Fruit fly (Drosophila melanogaster) whole organism, embryonic: ENCODE results near the gene Cog1.

Experiments used
- CG10267 ChIP-seq: fragments of 200-800 bp; sonication (Bioruptor generic); optimal IDR thresholded peaks from 2 replicates; lab custom pipeline; 2018; ENCODE audit warnings: missing biosample characterization, mild to moderate bottlenecking, missing genetic modification characterization, moderate library complexity
- CG10431 ChIP-seq: fragments of 200-800 bp; sonication (Bioruptor generic); optimal IDR thresholded peaks from 3 replicates; lab custom pipeline; 2018; ENCODE audit warnings: missing biosample characterization, mild to moderate bottlenecking, missing genetic modification characterization
- CG11456 ChIP-seq: fragments of 200-800 bp; sonication (Bioruptor generic); IDR thresholded peaks from 3 replicates; pipeline ENCODE4 v1.3.6; 2022; ENCODE audit warnings: missing biosample characterization, missing genetic modification characterization
- CG13775 ChIP-seq: fragments of 200-800 bp; sonication (Bioruptor generic); optimal IDR thresholded peaks from 3 replicates; lab custom pipeline; 2017; ENCODE audit warnings: missing biosample characterization, mild to moderate bottlenecking, missing genetic modification characterization
- CG17361 ChIP-seq: fragments of 200-800 bp; sonication (Bioruptor generic); IDR thresholded peaks from 3 replicates; pipeline ENCODE4 v1.3.6; 2022; ENCODE audit warnings: missing biosample characterization, missing genetic modification characterization
- CG2116 ChIP-seq: fragments of 200-800 bp; sonication (Bioruptor generic); optimal IDR thresholded peaks from 3 replicates; lab custom pipeline; 2018; ENCODE audit warnings: missing biosample characterization, mild to moderate bottlenecking, missing genetic modification characterization
- CG30403 ChIP-seq: fragments of 200-800 bp; sonication (Bioruptor generic); optimal IDR thresholded peaks from 3 replicates; lab custom pipeline; 2016; ENCODE audit warnings: missing biosample characterization, missing genetic modification characterization
- CG31365 ChIP-seq: fragments of 200-800 bp; sonication (Bioruptor generic); optimal IDR thresholded peaks from 2 replicates; lab custom pipeline; 2018; ENCODE audit warnings: missing biosample characterization, mild to moderate bottlenecking, missing genetic modification characterization
- CG32772 ChIP-seq: fragments of 200-800 bp; sonication (Bioruptor generic); IDR thresholded peaks from 2 replicates; pipeline ENCODE4 v1.3.6; 2022; ENCODE audit warnings: missing biosample characterization, missing genetic modification characterization
- CG42726 ChIP-seq: fragments of 200-800 bp; sonication (Bioruptor generic); IDR thresholded peaks from 2 replicates; pipeline ENCODE4 v1.3.6; 2022; ENCODE audit warnings: missing biosample characterization, missing genetic modification characterization; ENCODE audit not compliant: partially characterized antibody
- CG4707 ChIP-seq: fragments of 200-800 bp; sonication (Bioruptor generic); optimal IDR thresholded peaks from 2 replicates; lab custom pipeline; 2018; ENCODE audit warnings: missing biosample characterization, mild to moderate bottlenecking, missing genetic modification characterization, moderate library complexity
- CG4854 ChIP-seq: fragments of 200-800 bp; sonication (Bioruptor generic); optimal IDR thresholded peaks from 2 replicates; lab custom pipeline; 2016; ENCODE audit warnings: missing biosample characterization, missing genetic modification characterization, inconsistent platforms
- CG6654 ChIP-seq: fragments of 200-800 bp; sonication (Bioruptor generic); optimal IDR thresholded peaks from 2 replicates; lab custom pipeline; 2017; ENCODE audit warnings: missing biosample characterization, mild to moderate bottlenecking, missing genetic modification characterization
- CG6689 ChIP-seq: fragments of 200-800 bp; sonication (Bioruptor generic); IDR thresholded peaks from 2 replicates; pipeline ENCODE4 v1.3.6; 2022; ENCODE audit warnings: missing biosample characterization, missing genetic modification characterization
- CG6854 ChIP-seq: fragments of 200-800 bp; sonication (Bioruptor generic); optimal IDR thresholded peaks from 3 replicates; lab custom pipeline; 2017; ENCODE audit warnings: missing biosample characterization, mild to moderate bottlenecking, missing genetic modification characterization
- CG8359 ChIP-seq: fragments of 200-800 bp; sonication (Bioruptor generic); optimal IDR thresholded peaks from 2 replicates; lab custom pipeline; 2017; ENCODE audit warnings: missing biosample characterization, mild to moderate bottlenecking, missing genetic modification characterization, borderline replicate concordance
- CG9727 ChIP-seq: fragments of 200-800 bp; sonication (Bioruptor generic); optimal IDR thresholded peaks from 3 replicates; lab custom pipeline; 2017; ENCODE audit warnings: missing biosample characterization, mild to moderate bottlenecking, missing genetic modification characterization
- CG9817 ChIP-seq: fragments of 200-800 bp; sonication (Bioruptor generic); optimal IDR thresholded peaks from 2 replicates; lab custom pipeline; 2018; ENCODE audit warnings: missing biosample characterization, mild to moderate bottlenecking, missing genetic modification characterization, moderate library complexity
- Drgx ChIP-seq: fragments of 200-800 bp; sonication (Bioruptor generic); IDR thresholded peaks from 2 replicates; pipeline ENCODE4 v1.3.6; 2022; ENCODE audit warnings: missing biosample characterization, missing genetic modification characterization
- HLH4C ChIP-seq: fragments of 200-800 bp; sonication (Bioruptor generic); IDR thresholded peaks from 3 replicates; pipeline ENCODE4 v1.3.6; 2022; ENCODE audit warnings: missing biosample characterization, missing genetic modification characterization; ENCODE audit not compliant: partially characterized antibody
- Hr51 ChIP-seq, 2 experiments: fragments of 200-800 bp; sonication (Bioruptor generic); optimal IDR thresholded peaks; 2 replicates in 1 of 2; 3 replicates in 1 of 2; lab custom pipeline; 2016 to 2018; ENCODE audit warnings: missing biosample characterization in 2 of 2, missing genetic modification characterization in 2 of 2, mild to moderate bottlenecking in 1 of 2, moderate library complexity in 1 of 2
- Kr ChIP-seq: fragments of 200-800 bp; sonication (Bioruptor generic); optimal IDR thresholded peaks from 2 replicates; lab custom pipeline; 2017; ENCODE audit warnings: missing biosample characterization, mild to moderate bottlenecking, missing genetic modification characterization
- MTF-1 ChIP-seq: fragments of 200-800 bp; sonication (Bioruptor generic); optimal IDR thresholded peaks from 2 replicates; lab custom pipeline; 2018; ENCODE audit warnings: missing biosample characterization, mild to moderate bottlenecking, missing genetic modification characterization, borderline replicate concordance
- Mes4 ChIP-seq: fragments of 200-800 bp; sonication (Bioruptor generic); optimal IDR thresholded peaks from 2 replicates; lab custom pipeline; 2016; ENCODE audit warnings: missing biosample characterization, missing genetic modification characterization
- Rfx ChIP-seq: fragments of 200-800 bp; sonication (Bioruptor generic); IDR thresholded peaks from 2 replicates; pipeline ENCODE4 v1.3.6; 2022; ENCODE audit warnings: missing biosample characterization, missing genetic modification characterization
- Tbp ChIP-seq: fragments of >200 bp; optimal IDR thresholded peaks from 2 replicates; lab custom pipeline; 2018; ENCODE audit warnings: missing biosample characterization, missing genetic modification characterization
- bab2 ChIP-seq: fragments of 200-800 bp; sonication (Bioruptor generic); optimal IDR thresholded peaks from 2 replicates; lab custom pipeline; 2016; ENCODE audit warnings: missing biosample characterization, missing genetic modification characterization
- cato ChIP-seq: fragments of 200-800 bp; sonication (Bioruptor generic); optimal IDR thresholded peaks from 2 replicates; lab custom pipeline; 2016; ENCODE audit warnings: missing biosample characterization, missing genetic modification characterization, borderline replicate concordance
- dm ChIP-seq: fragments of 200-800 bp; sonication (Bioruptor generic); optimal IDR thresholded peaks from 3 replicates; lab custom pipeline; 2016; ENCODE audit warnings: missing biosample characterization, missing genetic modification characterization
- eyg ChIP-seq: fragments of 200-800 bp; sonication (Bioruptor generic); optimal IDR thresholded peaks from 3 replicates; lab custom pipeline; 2016; ENCODE audit warnings: missing biosample characterization, missing genetic modification characterization
- ftz-f1 ChIP-seq: fragments of 200-800 bp; sonication (Bioruptor generic); optimal IDR thresholded peaks from 2 replicates; lab custom pipeline; 2016; ENCODE audit warnings: missing biosample characterization, missing genetic modification characterization
- fu2 ChIP-seq: fragments of 200-800 bp; sonication (Bioruptor generic); optimal IDR thresholded peaks from 2 replicates; lab custom pipeline; 2016; ENCODE audit warnings: missing biosample characterization, missing genetic modification characterization
- gcm2 ChIP-seq: fragments of 200-800 bp; sonication (Bioruptor generic); optimal IDR thresholded peaks from 2 replicates; lab custom pipeline; 2016; ENCODE audit warnings: missing biosample characterization, missing genetic modification characterization
- gfzf ChIP-seq: fragments of 200-800 bp; sonication (Bioruptor generic); optimal IDR thresholded peaks from 2 replicates; lab custom pipeline; 2016; ENCODE audit warnings: missing biosample characterization, mild to moderate bottlenecking, missing genetic modification characterization, moderate library complexity
- h ChIP-seq: fragments of >200 bp; optimal IDR thresholded peaks from 2 replicates; lab custom pipeline; 2017
- lola ChIP-seq, 3 experiments: fragments of >200 bp in 2 of 3; fragments of 200-800 bp in 1 of 3; sonication (Bioruptor generic) in 1 of 3; optimal IDR thresholded peaks; 2 replicates each; lab custom pipeline; 2017 to 2019; ENCODE audit warnings: missing biosample characterization in 3 of 3, missing genetic modification characterization in 3 of 3, mild to moderate bottlenecking in 1 of 3, moderate library complexity in 1 of 3
- luna ChIP-seq: fragments of 200-800 bp; sonication (Bioruptor generic); optimal IDR thresholded peaks from 2 replicates; lab custom pipeline; 2016; ENCODE audit warnings: missing biosample characterization, missing genetic modification characterization
- maf-S ChIP-seq: fragments of 200-800 bp; sonication (Bioruptor generic); optimal IDR thresholded peaks from 2 replicates; lab custom pipeline; 2016; ENCODE audit warnings: missing biosample characterization, missing genetic modification characterization
- mirr ChIP-seq: fragments of 200-800 bp; sonication (Bioruptor generic); optimal IDR thresholded peaks from 3 replicates; lab custom pipeline; 2018; ENCODE audit warnings: missing biosample characterization, mild to moderate bottlenecking, missing genetic modification characterization
- nmo ChIP-seq: fragments of 200-800 bp; sonication (Bioruptor generic); optimal IDR thresholded peaks from 2 replicates; lab custom pipeline; 2018; ENCODE audit warnings: missing biosample characterization, mild to moderate bottlenecking, missing genetic modification characterization, moderate library complexity
- pita ChIP-seq: fragments of 200-800 bp; sonication (Bioruptor generic); optimal IDR thresholded peaks from 2 replicates; lab custom pipeline; 2017; ENCODE audit warnings: missing biosample characterization, mild to moderate bottlenecking, missing genetic modification characterization
- row ChIP-seq: fragments of 200-800 bp; sonication (Bioruptor generic); IDR thresholded peaks from 3 replicates; pipeline ENCODE4 v1.3.6; 2022; ENCODE audit warnings: missing biosample characterization, missing genetic modification characterization
- sisA ChIP-seq: fragments of 200-800 bp; sonication (Bioruptor generic); IDR thresholded peaks from 2 replicates; pipeline ENCODE4 v1.3.6; 2022; ENCODE audit warnings: missing biosample characterization, missing genetic modification characterization
- wor ChIP-seq: fragments of 200-800 bp; sonication (Bioruptor generic); IDR thresholded peaks from 2 replicates; pipeline ENCODE4 v1.3.6; 2022; ENCODE audit warnings: missing biosample characterization, missing genetic modification characterization

Gene Cog1

dm6 chr3R:12210260-12210659, 9.2 kb downstream of the Cog1 start, which contains the start of gene CG4830:
Gene CG4830, minus strand, starts transcription at chr3R:12210360.
- TF ChIP-seq CG9727 (GFP tag; lab: Kevin White, UChicago) (no peak), bab2 (no peak), mirr (GFP tag; lab: Kevin White, UChicago) (peak; percentile 28), gfzf (GFP tag; lab: Kevin White, UChicago) (no peak)
- TF ChIP-seq, all 482 proteins: peak for 1

- TF ChIP-seq maf-S (GFP tag; lab: Kevin White, UChicago) (no peak), sisA (GFP tag; lab: Robert Waterston, UW) (no peak), Rfx (GFP tag; lab: Robert Waterston, UW) (no peak), CG30403 (no peak), MTF-1 (GFP tag; lab: Kevin White, UChicago) (no peak), lola (GFP tag; optimal IDR thresholded peaks at IDR 0.05; lab: Kevin White, UChicago) (no peak), CG17361 (GFP tag; lab: Robert Waterston, UW) (no peak), CG8359 (GFP tag; lab: Kevin White, UChicago) (no peak), Hr51 (GFP tag; optimal IDR thresholded peaks at IDR 0.05; lab: Kevin White, UChicago) (no peak), nmo (GFP tag; lab: Kevin White, UChicago) (no peak), pita (GFP tag; lab: Kevin White, UChicago) (no peak), CG2116 (GFP tag; lab: Kevin White, UChicago) (no peak), CG6654 (GFP tag; lab: Kevin White, UChicago) (no peak), Kr (no peak), CG32772 (no peak), fu2 (GFP tag; lab: Kevin White, UChicago) (no peak), CG13775 (GFP tag; lab: Kevin White, UChicago) (no peak), CG9817 (no peak), CG42726 (no peak)
These were observed 21.8 kb downstream of the Cog1 start, which contains the start of gene Adk1 for dm6 chr3R:12197641-12198040. Gene Adk1, plus strand, starts transcription at chr3R:12197941.

DNA sequence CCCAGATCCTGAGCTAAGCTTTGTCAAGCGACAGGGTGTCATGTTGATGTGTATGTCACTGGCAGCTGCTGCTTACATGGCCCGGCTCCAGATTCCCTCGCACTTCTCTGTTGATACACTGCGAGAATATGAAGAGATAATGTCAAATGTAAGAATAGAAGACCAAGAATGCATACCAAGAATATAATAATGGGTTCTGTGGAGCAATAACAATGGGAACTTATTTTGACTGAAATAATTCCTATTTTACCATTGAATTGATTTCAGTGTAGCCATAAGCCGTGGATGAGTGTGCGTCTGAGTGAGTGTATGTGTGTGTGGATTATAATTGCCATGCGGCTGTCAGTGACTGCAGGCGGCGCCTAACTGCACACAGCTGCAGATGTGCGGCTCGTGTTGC, 23.4 kb downstream of the Cog1 start:
- TF ChIP-seq lola (GFP tag; optimal IDR thresholded peaks at IDR 0.05; lab: Kevin White, UChicago) (no peak), row (GFP tag; lab: Robert Waterston, UW) (0 out of 3 replicates have a peak, but pooled peaks have one; percentile 13), cato (no peak), CG11456 (GFP tag; lab: Robert Waterston, UW) (0 out of 3 replicates have a peak, but pooled peaks have one; percentile 19), dm (GFP tag; lab: Kevin White, UChicago) (peak; percentile 50), Drgx (GFP tag; lab: Robert Waterston, UW) (peak; percentile 43; the same call in 1 of the 2 replicates)

DNA sequence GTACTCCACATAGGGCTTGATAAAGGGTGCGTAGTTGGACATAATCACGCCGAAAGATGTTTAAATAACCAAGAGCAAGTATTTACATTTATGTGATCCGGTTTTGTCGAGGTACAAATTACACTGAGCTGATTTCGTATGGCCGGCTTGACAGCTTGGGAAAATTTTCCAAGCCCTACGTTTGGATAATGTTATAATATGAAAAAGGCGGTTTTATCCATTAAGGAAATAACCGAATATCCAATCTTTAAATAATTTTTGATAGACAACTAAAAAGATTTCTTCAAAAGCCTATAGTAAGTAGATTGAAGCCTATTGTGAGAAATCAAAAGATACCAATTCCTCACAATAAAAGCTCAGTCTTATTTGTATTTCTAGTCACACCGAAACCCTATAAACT, 24.6 kb downstream of the Cog1 start, which contains the start of the genes eIF3d2 and CG43450:
Gene eIF3d2, minus strand, starts transcription at position 101 of the 400 bp plus-strand sequence.
Gene CG43450, plus strand, starts transcription at position 384 of the 400 bp plus-strand sequence.
- TF ChIP-seq CG6854 (GFP tag; lab: Kevin White, UChicago): no peak
- no peak for TF ChIP-seq wor (GFP tag; lab: Robert Waterston, UW)
- TF ChIP-seq Tbp: no peak

DNA sequence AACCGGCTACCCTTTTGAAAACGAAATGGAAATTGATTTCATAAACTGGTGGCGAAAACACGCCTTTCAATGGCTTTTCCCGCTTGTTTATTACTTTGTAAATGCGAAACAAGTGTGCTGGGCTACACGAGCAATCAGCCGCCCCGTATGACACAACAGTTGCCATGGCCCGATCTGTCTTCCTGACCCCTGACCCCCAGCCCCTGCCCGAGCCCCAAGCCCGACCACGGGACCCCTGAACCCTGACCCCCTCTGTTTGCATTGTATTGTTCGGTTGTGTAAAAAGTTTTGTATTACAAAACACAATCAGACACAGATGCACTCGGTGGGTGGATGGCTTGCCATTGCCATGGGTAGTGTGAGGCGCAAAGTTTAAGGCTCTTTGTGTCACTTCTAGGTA, 33.9 kb downstream of the Cog1 start:
- no peak for TF ChIP-seq CG4854 (GFP tag; lab: Kevin White, UChicago)
- no peak for TF ChIP-seq CG4707 (GFP tag; lab: Kevin White, UChicago)
- no peak for TF ChIP-seq HLH4C (GFP tag; lab: Robert Waterston, UW)
- no peak for TF ChIP-seq gcm2 (GFP tag; lab: Kevin White, UChicago)
- no peak for TF ChIP-seq ftz-f1
- TF ChIP-seq h (lab: Kevin White, UChicago): no peak
- no peak for TF ChIP-seq Mes4 (GFP tag; lab: Kevin White, UChicago)
- no peak for TF ChIP-seq luna
- TF ChIP-seq CG31365 (tag; lab: Kevin White, UChicago): no peak
- TF ChIP-seq eyg (GFP tag; lab: Kevin White, UChicago): no peak
- TF ChIP-seq CG10431 (GFP tag; lab: Kevin White, UChicago): no peak
- TF ChIP-seq CG10267 (tag; lab: Kevin White, UChicago): no peak
- TF ChIP-seq CG6689 (GFP tag; lab: Robert Waterston, UW): no peak
- TF ChIP-seq, all 482 proteins: peak for 0
